Fruit fly (Drosophila melanogaster) ovary, adult (tissue): Measurements from ENCODE around the gene Or85f.

ENCODE experiments used
- CG17801 ChIP-seq: fragments of 200-800 bp; optimal IDR thresholded peaks from 2 replicates; lab custom pipeline; 2019; ENCODE audit warnings: missing biosample characterization, mild to moderate bottlenecking, missing genetic modification characterization, moderate library complexity; ENCODE audit not compliant: partially characterized antibody

Gene Or85f

dm6 chr3R:9376789-9377188, 21.2 kb upstream of the Or85f start:
- no peak for TF ChIP-seq CG17801 (GFP tag; lab: Kevin White, UChicago)

dm6 chr3R:9378644-9379411, 19.2 kb upstream of the Or85f start:
- TF ChIP-seq CG17801 (GFP tag; lab: Kevin White, UChicago): no peak

- no peak for TF ChIP-seq CG17801 (GFP tag; lab: Kevin White, UChicago)
Observed at dm6 chr3R:9380970-9381369, 17.0 kb upstream of the Or85f start.

dm6 chr3R:9385987-9386386, 12.0 kb upstream of the Or85f start:
- TF ChIP-seq CG17801 (GFP tag; lab: Kevin White, UChicago): no peak

- TF ChIP-seq CG17801 (GFP tag; lab: Kevin White, UChicago): no peak
Observed at dm6 chr3R:9387634-9388033, 10.4 kb upstream of the Or85f start.

dm6 chr3R:9388321-9388720, 9.7 kb upstream of the Or85f start:
- TF ChIP-seq CG17801 (GFP tag; lab: Kevin White, UChicago): no peak

- TF ChIP-seq CG17801 (GFP tag; lab: Kevin White, UChicago): peak; percentile 21
Observed at dm6 chr3R:9388972-9389371, 9.0 kb upstream of the Or85f start.

- no peak for TF ChIP-seq CG17801 (GFP tag; lab: Kevin White, UChicago)
Observed at dm6 chr3R:9390201-9390600, 7.8 kb upstream of the Or85f start.

- no peak for TF ChIP-seq CG17801 (GFP tag; lab: Kevin White, UChicago)
Observed at dm6 chr3R:9392421-9392820, 5.6 kb upstream of the Or85f start.

- no peak for TF ChIP-seq CG17801 (GFP tag; lab: Kevin White, UChicago)
Observed at dm6 chr3R:9393542-9394025, 4.4 kb upstream of the Or85f start.

- TF ChIP-seq CG17801 (GFP tag; lab: Kevin White, UChicago): peak; percentile 37
Observed at dm6 chr3R:9394385-9395042, 3.5 kb upstream of the Or85f start, which contains the start of gene FER. FER (minus strand) TSS chr3R:9394546.

dm6 chr3R:9395998-9396397, 2.0 kb upstream of the Or85f start:
- no peak for TF ChIP-seq CG17801 (GFP tag; lab: Kevin White, UChicago)

dm6 chr3R:9399074-9399473, 1.1 kb downstream of the Or85f start:
- no peak for TF ChIP-seq CG17801 (GFP tag; lab: Kevin White, UChicago)

dm6 chr3R:9399951-9400392, 2.0 kb downstream of the Or85f start, which contains the start of gene CG34117:
CG34117 (minus strand) TSS chr3R:9400053.
- peak; percentile 88 for TF ChIP-seq CG17801 (GFP tag; lab: Kevin White, UChicago)

- TF ChIP-seq CG17801 (GFP tag; lab: Kevin White, UChicago): peak; percentile 94
Observed at dm6 chr3R:9401127-9401603, 3.2 kb downstream of the Or85f start, which contains the start of the genes RpL34b and CG8132. RpL34b (minus strand) TSS chr3R:9401226. CG8132 (plus strand) TSS chr3R:9401495.
